Worm (Caenorhabditis elegans): ENCODE results near the gene unc-116.
A peak's percentile ranks its signal among the peaks of the same experiment; 100 is the strongest.

The unc-116 gene

ce11 chrIII:8307356-8307755 lies 47.6 kb downstream of the unc-116 start, which contains the start of the genes F10E9.7 and F10E9.5:
Gene F10E9.7 (minus strand): TSS chrIII:8307441.
Gene F10E9.5 (plus strand): TSS chrIII:8307592.
- TF ChIP-seq tlp-1 (tag; optimal IDR thresholded peaks at IDR 0.05) (no peak), zip-4 (GFP tag; optimal IDR thresholded peaks at IDR 0.05) (peak; percentile 83), unc-130 (tag; optimal IDR thresholded peaks at IDR 0.05) (peak; percentile 99), nhr-76 (tag; optimal IDR thresholded peaks at IDR 0.05) (no peak), nhr-85 (tag) (peak; percentile 96), dsc-1 (tag; optimal IDR thresholded peaks at IDR 0.05) (peak; percentile 97), lsy-2 (tag; optimal IDR thresholded peaks at IDR 0.05) (peak; percentile 95 to 96), unc-30 (tag; optimal IDR thresholded peaks at IDR 0.05) (no peak), unc-62 (GFP tag; optimal IDR thresholded peaks at IDR 0.05) (no peak), efl-1 (optimal IDR thresholded peaks at IDR 0.05) (peak; percentile 75 to 90), efl-1 (GFP tag; optimal IDR thresholded peaks at IDR 0.05 in 1 of 2) (peak; percentile 90 to 98), mef-2 (tag; optimal IDR thresholded peaks at IDR 0.05) (no peak), mab-9 (GFP tag; IDR thresholded peaks at IDR 0.05) (peak; percentile 91), ztf-4 (tag; optimal IDR thresholded peaks at IDR 0.05) (peak; percentile 67), aly-2 (tag; optimal IDR thresholded peaks at IDR 0.05) (peak; percentile 65), lir-3 (tag; optimal IDR thresholded peaks at IDR 0.05; ENCODE audit: poor library complexity) (peak; percentile 98), C34B4.2 (tag; optimal IDR thresholded peaks at IDR 0.05) (no peak), fkh-10 (GFP tag; optimal IDR thresholded peaks at IDR 0.05) (no peak), Y116A8C.19 (tag; optimal IDR thresholded peaks at IDR 0.05; ENCODE audit: borderline replicate concordance) (peak; percentile 99), nhr-90 (tag; optimal IDR thresholded peaks at IDR 0.05; ENCODE audit: poor library complexity) (peak; percentile 98), unc-98 (GFP tag; IDR thresholded peaks at IDR 0.05) (peak; percentile 91), egl-13 (tag; optimal IDR thresholded peaks at IDR 0.05) (peak; percentile 96), lin-15B (tag; optimal IDR thresholded peaks at IDR 0.05) (peak; percentile 94), aha-1 (tag; optimal IDR thresholded peaks at IDR 0.05) (peak; percentile 4), nhr-77 (tag; optimal IDR thresholded peaks at IDR 0.05) (no peak), pag-3 (tag; optimal IDR thresholded peaks at IDR 0.05; ENCODE audit: borderline replicate concordance, insufficient read depth) (peak; percentile 16), efl-3 (GFP tag; optimal IDR thresholded peaks at IDR 0.05) (peak; percentile 93), lin-13 (GFP tag; optimal IDR thresholded peaks at IDR 0.05) (peak; percentile 79), ces-1 (GFP tag; optimal IDR thresholded peaks at IDR 0.05) (no peak), blmp-1 (tag; optimal IDR thresholded peaks at IDR 0.05) (peak; percentile 88), lin-39 (tag; optimal IDR thresholded peaks at IDR 0.05) (peak; percentile 87), skn-1 (tag; optimal IDR thresholded peaks at IDR 0.05) (peak; percentile 91), C16A3.4 (tag; optimal IDR thresholded peaks at IDR 0.05) (peak; percentile 92), ceh-63 (GFP tag; optimal IDR thresholded peaks at IDR 0.05) (peak; percentile 79), dpl-1 (GFP tag; optimal IDR thresholded peaks at IDR 0.05) (peak; percentile 84 to 93 (median 89)), tbx-2 (tag; optimal IDR thresholded peaks at IDR 0.05) (peak; percentile 96), nhr-28 (tag; optimal IDR thresholded peaks at IDR 0.05) (no peak), nhr-19 (GFP tag; conservative IDR thresholded peaks at IDR 0.05) (peak; percentile 95), irx-1 (tag; optimal IDR thresholded peaks at IDR 0.05) (peak; percentile 98), elt-3 (tag; optimal IDR thresholded peaks at IDR 0.05) (peak in 3 of 6 experiments; percentile 24 to 85 (median 26)), sup-37 (GFP tag; optimal IDR thresholded peaks at IDR 0.05) (peak; percentile 46), swsn-7 (tag; optimal IDR thresholded peaks at IDR 0.05) (peak; percentile 95), fkh-8 (tag; optimal IDR thresholded peaks at IDR 0.05) (peak; percentile 92), pax-3 (tag; optimal IDR thresholded peaks at IDR 0.05) (peak; percentile 95), mdl-1 (tag; optimal IDR thresholded peaks at IDR 0.05) (peak in 1 of 2 experiments; percentile 75), snpc-4 (tag; optimal IDR thresholded peaks at IDR 0.05) (peak; percentile 75), hpl-2 (GFP tag; optimal IDR thresholded peaks at IDR 0.05) (no peak), zag-1 (tag; optimal IDR thresholded peaks at IDR 0.05) (no peak), lin-14 (GFP tag; optimal IDR thresholded peaks at IDR 0.05) (peak; percentile 97), ceh-90 (tag; optimal IDR thresholded peaks at IDR 0.05) (peak; percentile 96), nhr-20 (tag; optimal IDR thresholded peaks at IDR 0.05) (peak; percentile 97), nhr-237 (tag; optimal IDR thresholded peaks at IDR 0.05) (peak; percentile 20), vab-15 (tag; optimal IDR thresholded peaks at IDR 0.05) (peak; percentile 82)
